Worm (Caenorhabditis elegans) whole organism, late embryonic: ENCODE data around the gene sre-16.

Experiments used
- ama-1 ChIP-seq: fragments of 150-350 bp; optimal IDR thresholded peaks from 2 replicates; lab custom pipeline; 2014
- tbx-2 ChIP-seq: sonication (generic microtip); optimal IDR thresholded peaks from 2 replicates; lab custom pipeline; 2016; ENCODE audit warnings: missing genetic modification characterization, missing compliant biosample characterization
- ztf-16 ChIP-seq: sonication (generic microtip); optimal IDR thresholded peaks from 2 replicates; lab custom pipeline; 2017; ENCODE audit warnings: missing genetic modification characterization, missing compliant biosample characterization

DNA sequence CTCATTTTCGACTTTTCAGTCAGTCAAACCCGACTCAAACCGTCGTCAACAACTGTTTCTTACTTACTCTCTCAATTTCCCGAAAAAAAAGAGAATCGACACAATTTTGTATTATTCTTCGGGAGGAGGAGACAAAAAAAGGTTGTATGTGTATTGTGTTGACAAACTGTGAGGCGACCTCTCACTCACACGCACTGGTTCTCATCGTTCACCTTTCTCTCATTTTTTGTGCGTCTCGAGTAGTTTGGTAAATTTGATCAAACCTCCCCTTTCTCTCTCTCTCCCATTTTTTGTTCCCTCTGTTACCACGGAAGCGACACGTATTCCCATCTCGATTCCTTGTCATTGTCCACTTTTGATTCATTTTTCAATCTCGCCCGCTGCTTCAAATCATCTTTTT, 37.1 kb downstream of the sre-16 start:
- TF ChIP-seq ztf-16 (tag; lab: Kevin White, UChicago), result no peak
- TF ChIP-seq tbx-2, result no peak
- no peak for TF ChIP-seq ama-1 (lab: Kevin White, UChicago)
